Fruit fly (Drosophila melanogaster) whole organism, larva: ENCODE measurements around the gene CG45101.

Experiments used
- noc ChIP-seq: fragments of 200-800 bp; sonication (Bioruptor generic); optimal IDR thresholded peaks from 3 replicates; lab custom pipeline; 2019; ENCODE audit warnings: missing biosample characterization, mild to moderate bottlenecking, missing genetic modification characterization, moderate library complexity

Gene CG45101

dm6 chr3L:11093046-11093520 is 28.3 kb downstream of the CG45101 start, which contains the start of gene JIL-1:
Gene JIL-1 (minus strand): TSS chr3L:11093193.
- TF ChIP-seq noc (tag; lab: Kevin White, UChicago): peak; percentile 18

- TF ChIP-seq noc (tag; lab: Kevin White, UChicago): no peak
These were observed 29.5 kb downstream of the CG45101 start for dm6 chr3L:11094279-11094678.

- no peak for TF ChIP-seq noc (tag; lab: Kevin White, UChicago)
These were observed 31.6 kb downstream of the CG45101 start, which contains the start of the genes CG46439, Iyd and CG33947 for dm6 chr3L:11096195-11096908. Gene CG46439 (minus strand): TSS chr3L:11096245. Gene Iyd (minus strand): TSS chr3L:11096245. Gene CG33947 (plus strand): TSS chr3L:11096496.

dm6 chr3L:11097982-11098663 is 33.3 kb downstream of the CG45101 start, which contains the start of the genes Irbp18 and APP-BP1:
Gene Irbp18 (minus strand): TSS chr3L:11098186.
Gene APP-BP1 (plus strand): TSS chr3L:11098412.
- peak; percentile 94 for TF ChIP-seq noc (tag; lab: Kevin White, UChicago)

- no peak for TF ChIP-seq noc (tag; lab: Kevin White, UChicago)
These were observed 36.8 kb downstream of the CG45101 start, which contains the start of gene Elo68beta for dm6 chr3L:11101598-11101997. Gene Elo68beta (minus strand): TSS chr3L:11101698.

dm6 chr3L:11102930-11103329 is 38.1 kb downstream of the CG45101 start, which contains the start of gene Elo68alpha:
Gene Elo68alpha (minus strand): TSS chr3L:11103030.
- no peak for TF ChIP-seq noc (tag; lab: Kevin White, UChicago)

- no peak for TF ChIP-seq noc (tag; lab: Kevin White, UChicago)
These were observed 39.0 kb downstream of the CG45101 start, which contains the start of gene CG32071 for dm6 chr3L:11103773-11104172. Gene CG32071 (minus strand): TSS chr3L:11103873.

dm6 chr3L:11107432-11107831 is 42.6 kb downstream of the CG45101 start, which contains the start of gene CG32073:
Gene CG32073 (minus strand): TSS chr3L:11107582.
- no peak for TF ChIP-seq noc (tag; lab: Kevin White, UChicago)

- TF ChIP-seq noc (tag; lab: Kevin White, UChicago): no peak
These were observed 43.1 kb downstream of the CG45101 start, which contains the start of gene CG12522 for dm6 chr3L:11107935-11108334. Gene CG12522 (plus strand): TSS chr3L:11108235.

- no peak for TF ChIP-seq noc (tag; lab: Kevin White, UChicago)
These were observed 44.7 kb downstream of the CG45101 start, which contains the start of the genes CG34012 and emei for dm6 chr3L:11109454-11109853. Gene CG34012 (minus strand): TSS chr3L:11109505. Gene emei (plus strand): TSS chr3L:11109690.

- TF ChIP-seq noc (tag; lab: Kevin White, UChicago): no peak
These were observed 47.6 kb downstream of the CG45101 start for dm6 chr3L:11112427-11112826.

dm6 chr3L:11113198-11114197 is 48.7 kb downstream of the CG45101 start, which contains the start of gene Sod1:
Gene Sod1 (minus strand): TSS chr3L:11113740.
- TF ChIP-seq noc (tag; lab: Kevin White, UChicago): peak; percentile 44

dm6 chr3L:11117733-11118132 is 52.9 kb downstream of the CG45101 start:
- TF ChIP-seq noc (tag; lab: Kevin White, UChicago): no peak
